Worm (Caenorhabditis elegans): ENCODE results near the gene F09E5.7.

ce11 chrII:5359252-5359651 lies 7.4 kb downstream of the F09E5.7 start, which contains the start of gene sec-6:
- TF ChIP-seq snpc-3.4 (tag; optimal IDR thresholded peaks at IDR 0.05) (no peak), hmg-20 (GFP tag; IDR thresholded peaks at IDR 0.05) (no peak), F57C9.4 (tag; optimal IDR thresholded peaks at IDR 0.05) (no peak), Y53F4B.3 (GFP tag; IDR thresholded peaks at IDR 0.05) (no peak), F39B2.1 (GFP tag; IDR thresholded peaks at IDR 0.05) (no peak), ztf-6 (GFP tag; IDR thresholded peaks at IDR 0.05) (no peak), dox-1 (GFP tag; IDR thresholded peaks at IDR 0.05) (no peak), lin-40 (tag; optimal IDR thresholded peaks at IDR 0.05) (no peak), lin-35 (GFP tag; optimal IDR thresholded peaks at IDR 0.05) (no peak), ama-1 (optimal IDR thresholded peaks at IDR 0.05) (no peak), ama-1 (GFP tag; optimal IDR thresholded peaks at IDR 0.05) (no peak)
